Fruit fly (Drosophila melanogaster) whole organism, embryonic: ENCODE measurements around the gene CG7309.

Source experiments
- Abd-B ChIP-seq: fragments of 200-800 bp; sonication (Bioruptor generic); optimal IDR thresholded peaks from 2 replicates; lab custom pipeline; 2018; ENCODE audit warnings: missing biosample characterization, mild to moderate bottlenecking, missing genetic modification characterization, moderate library complexity
- Ada2b ChIP-seq: fragments of 200-800 bp; sonication (Bioruptor generic); IDR thresholded peaks from 2 replicates; pipeline ENCODE4 v1.3.6; 2022; ENCODE audit warnings: missing biosample characterization, missing genetic modification characterization
- CG10147 ChIP-seq: fragments of 200-800 bp; sonication (Bioruptor generic); optimal IDR thresholded peaks from 2 replicates; lab custom pipeline; 2019; ENCODE audit warnings: missing biosample characterization, mild to moderate bottlenecking, missing genetic modification characterization, moderate library complexity
- CG10209 ChIP-seq: fragments of 200-800 bp; sonication (Bioruptor generic); optimal IDR thresholded peaks from 3 replicates; lab custom pipeline; 2017; ENCODE audit warnings: missing biosample characterization, mild to moderate bottlenecking, missing genetic modification characterization, missing genetic modification reagents
- CG10321 ChIP-seq: fragments of 200-800 bp; sonication (Bioruptor generic); IDR thresholded peaks from 2 replicates; pipeline ENCODE4 v1.3.6; 2022; ENCODE audit warnings: missing biosample characterization, missing genetic modification characterization
- CG10959 ChIP-seq: fragments of 200-800 bp; sonication (Bioruptor generic); IDR thresholded peaks from 2 replicates; pipeline ENCODE4 v1.3.6; 2022; ENCODE audit warnings: missing biosample characterization, missing genetic modification characterization
- CG11398 ChIP-seq: fragments of 200-800 bp; sonication (Bioruptor generic); optimal IDR thresholded peaks from 2 replicates; lab custom pipeline; 2016; ENCODE audit warnings: missing biosample characterization, missing genetic modification characterization
- CG11504 ChIP-seq: fragments of 200-800 bp; sonication (Bioruptor generic); optimal IDR thresholded peaks from 3 replicates; lab custom pipeline; 2019; ENCODE audit warnings: missing biosample characterization, mild to moderate bottlenecking, missing genetic modification characterization, moderate library complexity
- CG12071 ChIP-seq: fragments of 200-800 bp; sonication (Bioruptor generic); optimal IDR thresholded peaks from 3 replicates; lab custom pipeline; 2018; ENCODE audit warnings: missing biosample characterization, mild to moderate bottlenecking, missing genetic modification characterization
- CG18262 ChIP-seq: fragments of 200-800 bp; optimal IDR thresholded peaks from 3 replicates; lab custom pipeline; 2019; ENCODE audit warnings: missing biosample characterization, mild to moderate bottlenecking, missing genetic modification characterization, moderate library complexity
- CG2202 ChIP-seq: fragments of 200-800 bp; sonication (Bioruptor generic); optimal IDR thresholded peaks from 2 replicates; lab custom pipeline; 2018; ENCODE audit warnings: missing biosample characterization, mild to moderate bottlenecking, missing genetic modification characterization
- CG31441 ChIP-seq: fragments of 200-800 bp; sonication (Bioruptor generic); IDR thresholded peaks from 2 replicates; pipeline ENCODE4 v1.3.6; 2022; ENCODE audit warnings: missing biosample characterization, missing genetic modification characterization
- CG42726 ChIP-seq: fragments of 200-800 bp; sonication (Bioruptor generic); IDR thresholded peaks from 2 replicates; pipeline ENCODE4 v1.3.6; 2022; ENCODE audit warnings: missing biosample characterization, missing genetic modification characterization; ENCODE audit not compliant: partially characterized antibody
- CG5180 ChIP-seq: fragments of 200-800 bp; sonication (Bioruptor generic); optimal IDR thresholded peaks from 3 replicates; lab custom pipeline; 2017; ENCODE audit warnings: missing biosample characterization, missing genetic modification characterization, mild to moderate bottlenecking, moderate library complexity, missing genetic modification reagents
- Camta ChIP-seq: fragments of 200-800 bp; sonication (Bioruptor generic); optimal IDR thresholded peaks from 2 replicates; lab custom pipeline; 2016; ENCODE audit warnings: missing biosample characterization, missing genetic modification characterization
- CoRest ChIP-seq: fragments of 200-800 bp; sonication (Bioruptor generic); optimal IDR thresholded peaks from 3 replicates; lab custom pipeline; 2018; ENCODE audit warnings: missing biosample characterization, mild to moderate bottlenecking, missing genetic modification characterization, moderate library complexity
- Dek ChIP-seq: fragments of 200-800 bp; sonication (Bioruptor generic); optimal IDR thresholded peaks from 3 replicates; lab custom pipeline; 2019; ENCODE audit warnings: missing biosample characterization, mild to moderate bottlenecking, missing genetic modification characterization, moderate library complexity
- Dp ChIP-seq: fragments of 200-800 bp; sonication (Bioruptor generic); optimal IDR thresholded peaks from 2 replicates; lab custom pipeline; 2018; ENCODE audit warnings: missing biosample characterization, mild to moderate bottlenecking, missing genetic modification characterization, moderate library complexity
- Dref ChIP-seq: fragments of 200-800 bp; sonication (Bioruptor generic); IDR thresholded peaks from 2 replicates; pipeline ENCODE4 v1.3.6; 2022; ENCODE audit warnings: missing biosample characterization, missing genetic modification characterization
- Ets65A ChIP-seq: fragments of 200-800 bp; sonication (Bioruptor generic); peaks from one replicate; lab custom pipeline; 2016; ENCODE audit warnings: missing biosample characterization, missing genetic modification characterization
- Hr3 ChIP-seq: fragments of 200-800 bp; sonication (Bioruptor generic); optimal IDR thresholded peaks from 3 replicates; lab custom pipeline; 2016; ENCODE audit warnings: missing biosample characterization, missing genetic modification characterization
- MESR4 ChIP-seq: fragments of 200-800 bp; sonication (Bioruptor generic); optimal IDR thresholded peaks from 2 replicates; lab custom pipeline; 2018; ENCODE audit warnings: missing biosample characterization, mild to moderate bottlenecking, missing genetic modification characterization, moderate library complexity
- Meics ChIP-seq: fragments of 200-800 bp; sonication (Bioruptor generic); optimal IDR thresholded peaks from 2 replicates; lab custom pipeline; 2017; ENCODE audit warnings: missing biosample characterization, mild to moderate bottlenecking, missing genetic modification characterization
- Pdp1 ChIP-seq, 2 experiments: fragments of 200-800 bp; sonication (Bioruptor generic); optimal IDR thresholded peaks; 3 replicates each; lab custom pipeline; 2016; ENCODE audit warnings: missing biosample characterization in 2 of 2, missing genetic modification characterization in 2 of 2, mild to moderate bottlenecking in 1 of 2, moderate library complexity in 1 of 2
- Rfx ChIP-seq: fragments of 200-800 bp; sonication (Bioruptor generic); IDR thresholded peaks from 2 replicates; pipeline ENCODE4 v1.3.6; 2022; ENCODE audit warnings: missing biosample characterization, missing genetic modification characterization
- Rx ChIP-seq: fragments of 200-800 bp; sonication (Bioruptor generic); IDR thresholded peaks from 2 replicates; pipeline ENCODE4 v1.3.6; 2022; ENCODE audit warnings: missing biosample characterization, missing genetic modification characterization
- Six4 ChIP-seq: fragments of 200-800 bp; sonication (Bioruptor generic); optimal IDR thresholded peaks from 2 replicates; lab custom pipeline; 2016; ENCODE audit warnings: missing biosample characterization, missing genetic modification characterization
- Ssrp ChIP-seq: fragments of 200-800 bp; sonication (Bioruptor generic); optimal IDR thresholded peaks from 2 replicates; lab custom pipeline; 2018; ENCODE audit warnings: missing biosample characterization, mild to moderate bottlenecking, missing genetic modification characterization, moderate library complexity
- ase ChIP-seq: fragments of 200-800 bp; sonication (Bioruptor generic); IDR thresholded peaks from 3 replicates; pipeline ENCODE4 v1.3.6; 2022; ENCODE audit warnings: missing biosample characterization, missing genetic modification characterization
- bab2 ChIP-seq: fragments of 200-800 bp; sonication (Bioruptor generic); optimal IDR thresholded peaks from 2 replicates; lab custom pipeline; 2016; ENCODE audit warnings: missing biosample characterization, missing genetic modification characterization
- bigmax ChIP-seq: fragments of 200-800 bp; sonication (Bioruptor generic); optimal IDR thresholded peaks from 2 replicates; lab custom pipeline; 2018; ENCODE audit warnings: missing biosample characterization, mild to moderate bottlenecking, missing genetic modification characterization
- bowl ChIP-seq: fragments of 200-800 bp; sonication (Bioruptor generic); IDR thresholded peaks from 2 replicates; pipeline ENCODE4 v1.3.6; 2022; ENCODE audit warnings: missing biosample characterization, missing genetic modification characterization
- br ChIP-seq: fragments of >200 bp; optimal IDR thresholded peaks from 2 replicates; lab custom pipeline; 2017
- bsh ChIP-seq, 2 experiments: fragments of 200-800 bp; sonication (Bioruptor generic); optimal IDR thresholded peaks; 2 replicates each; lab custom pipeline; 2017 to 2018; ENCODE audit warnings: mild to moderate bottlenecking in 2 of 2, missing biosample characterization in 2 of 2, missing genetic modification characterization in 2 of 2, moderate library complexity in 1 of 2
- exex ChIP-seq: fragments of 200-800 bp; sonication (Bioruptor generic); optimal IDR thresholded peaks from 4 replicates; lab custom pipeline; 2018; ENCODE audit warnings: missing biosample characterization, mild to moderate bottlenecking, missing genetic modification characterization, moderate library complexity
- ham ChIP-seq: fragments of 200-800 bp; sonication (Bioruptor generic); IDR thresholded peaks from 2 replicates; pipeline ENCODE4 v1.3.6; 2022; ENCODE audit warnings: missing biosample characterization, missing genetic modification characterization
- her ChIP-seq: fragments of 200-800 bp; sonication (Bioruptor generic); optimal IDR thresholded peaks from 2 replicates; lab custom pipeline; 2016; ENCODE audit warnings: missing biosample characterization, missing genetic modification characterization
- hth ChIP-seq: fragments of >200 bp; optimal IDR thresholded peaks from 2 replicates; lab custom pipeline; 2017; ENCODE audit warnings: inconsistent platforms
- jing ChIP-seq: fragments of 200-800 bp; sonication (Bioruptor generic); optimal IDR thresholded peaks from 2 replicates; lab custom pipeline; 2018; ENCODE audit warnings: missing biosample characterization, mild to moderate bottlenecking, missing genetic modification characterization
- kah ChIP-seq: fragments of 200-800 bp; sonication (Bioruptor generic); optimal IDR thresholded peaks from 2 replicates; lab custom pipeline; 2018; ENCODE audit warnings: missing biosample characterization, mild to moderate bottlenecking, missing genetic modification characterization
- lilli ChIP-seq: fragments of 200-800 bp; sonication (Bioruptor generic); optimal IDR thresholded peaks from 3 replicates; lab custom pipeline; 2016; ENCODE audit warnings: missing biosample characterization, missing genetic modification characterization
- nerfin-2 ChIP-seq: fragments of 200-800 bp; sonication (Bioruptor generic); IDR thresholded peaks from 2 replicates; pipeline ENCODE4 v1.3.6; 2022; ENCODE audit warnings: missing biosample characterization, missing genetic modification characterization; ENCODE audit not compliant: partially characterized antibody
- nom ChIP-seq: fragments of 200-800 bp; sonication (Bioruptor generic); optimal IDR thresholded peaks from 2 replicates; lab custom pipeline; 2017; ENCODE audit warnings: missing biosample characterization, missing genetic modification characterization, mild to moderate bottlenecking, moderate library complexity, missing genetic modification reagents
- pho ChIP-seq: fragments of 200-800 bp; sonication (Bioruptor generic); optimal IDR thresholded peaks from 2 replicates; lab custom pipeline; 2016; ENCODE audit warnings: missing biosample characterization, missing genetic modification characterization
- phol ChIP-seq: fragments of 200-800 bp; sonication (Bioruptor generic); optimal IDR thresholded peaks from 3 replicates; lab custom pipeline; 2018; ENCODE audit warnings: missing biosample characterization, mild to moderate bottlenecking, missing genetic modification characterization, moderate library complexity
- ro ChIP-seq: fragments of 200-800 bp; sonication (Bioruptor generic); IDR thresholded peaks from 2 replicates; pipeline ENCODE4 v1.3.6; 2022; ENCODE audit warnings: missing biosample characterization, missing genetic modification characterization
- slp2 ChIP-seq: fragments of 200-800 bp; sonication (Bioruptor generic); optimal IDR thresholded peaks from 2 replicates; lab custom pipeline; 2016; ENCODE audit warnings: missing biosample characterization, missing genetic modification characterization
- unpg ChIP-seq: fragments of 200-800 bp; sonication (Bioruptor generic); optimal IDR thresholded peaks from 3 replicates; lab custom pipeline; 2018; ENCODE audit warnings: missing biosample characterization, mild to moderate bottlenecking, missing genetic modification characterization, moderate library complexity

The CG7309 gene

dm6 chr2L:10858064-10859047 is 50.3 kb downstream of the CG7309 start, which contains the start of the genes aurB and Stam (continued):
- TF ChIP-seq Ssrp (tag; lab: Kevin White, UChicago) (peak; percentile 64), Ets65A (peak; percentile 56), CG10959 (no peak), Abd-B (GFP tag; lab: Kevin White, UChicago) (peak; percentile 52), CG5180 (GFP tag; lab: Kevin White, UChicago) (no peak), Camta (GFP tag; lab: Kevin White, UChicago) (no peak), Dref (GFP tag; lab: Robert Waterston, UW) (no peak), Meics (GFP tag; lab: Kevin White, UChicago) (peak; percentile 39), bsh (GFP tag; optimal IDR thresholded peaks at IDR 0.05; lab: Kevin White, UChicago) (peak in 1 of 2 experiments; percentile 62), bigmax (GFP tag; lab: Kevin White, UChicago) (no peak), unpg (GFP tag; lab: Kevin White, UChicago) (peak; percentile 67), slp2 (GFP tag; lab: Kevin White, UChicago) (no peak), CG42726 (GFP tag; lab: Robert Waterston, UW) (no peak), Hr3 (peak; percentile 53), bowl (GFP tag; lab: Robert Waterston, UW) (no peak), jing (GFP tag; lab: Kevin White, UChicago) (no peak), Six4 (no peak), hth (lab: Kevin White, UChicago) (no peak), CG10321 (GFP tag; lab: Robert Waterston, UW) (no peak), Rx (GFP tag; lab: Robert Waterston, UW) (no peak), exex (tag; lab: Kevin White, UChicago) (peak; percentile 14), CG11398 (GFP tag; lab: Kevin White, UChicago) (no peak), CoRest (tag; lab: Kevin White, UChicago) (peak; percentile 87), nerfin-2 (GFP tag; lab: Robert Waterston, UW) (no peak), CG18262 (tag; lab: Kevin White, UChicago) (peak; percentile 69), ase (GFP tag; lab: Robert Waterston, UW) (0 out of 3 replicates have a peak, but pooled peaks have one; percentile 25), her (no peak), Dp (GFP tag; lab: Kevin White, UChicago) (peak; percentile 81), CG31441 (GFP tag; lab: Robert Waterston, UW) (peak; percentile 89), CG10147 (GFP tag; lab: Kevin White, UChicago) (no peak), CG2202 (peak; percentile 5), CG11504 (tag; lab: Kevin White, UChicago) (peak; percentile 73), pho (GFP tag; lab: Kevin White, UChicago) (no peak), nom (GFP tag; lab: Kevin White, UChicago) (no peak), br (no peak), Dek (tag; lab: Kevin White, UChicago) (peak; percentile 57), CG10209 (GFP tag; lab: Kevin White, UChicago) (peak; percentile 49), CG12071 (no peak), bab2 (GFP tag; lab: Kevin White, UChicago) (no peak), ham (GFP tag; lab: Robert Waterston, UW) (no peak), MESR4 (GFP tag; lab: Kevin White, UChicago) (peak; percentile 62), Pdp1 (GFP tag; optimal IDR thresholded peaks at IDR 0.05; lab: Kevin White, UChicago) (peak in 1 of 2 experiments; percentile 43), ro (GFP tag; lab: Robert Waterston, UW) (no peak), Ada2b (GFP tag; lab: Robert Waterston, UW) (peak; percentile 28; the same call in 1 of the 2 replicates), Rfx (GFP tag; lab: Robert Waterston, UW) (0 out of 2 replicates have a peak, but pooled peaks have one; percentile 43), kah (GFP tag; lab: Kevin White, UChicago) (no peak), lilli (GFP tag; lab: Kevin White, UChicago) (no peak), phol (tag; lab: Kevin White, UChicago) (peak; percentile 71)
